Worm (Caenorhabditis elegans) whole organism, L1 larva: ENCODE measurements around the gene srbc-1.

ENCODE experiments used
- C04F5.9 ChIP-seq: sonication (generic microtip); optimal IDR thresholded peaks from 2 replicates; lab custom pipeline; 2016; ENCODE audit warnings: missing genetic modification characterization, missing compliant biosample characterization
- C16A3.4 ChIP-seq: fragments of 150-350 bp; optimal IDR thresholded peaks from 2 replicates; lab custom pipeline; 2014; ENCODE audit warnings: missing biosample characterization, missing genetic modification characterization
- F16B12.6 ChIP-seq: fragments of 150-350 bp; optimal IDR thresholded peaks from 2 replicates; lab custom pipeline; 2014; ENCODE audit warnings: missing biosample characterization, missing genetic modification characterization
- Y116A8C.19 ChIP-seq: sonication (generic microtip); optimal IDR thresholded peaks from 2 replicates; lab custom pipeline; 2016; ENCODE audit warnings: missing compliant biosample characterization, missing genetic modification characterization, borderline replicate concordance
- aly-2 ChIP-seq: fragments of 150-350 bp; optimal IDR thresholded peaks from 2 replicates; lab custom pipeline; 2014; ENCODE audit warnings: missing biosample characterization, missing genetic modification characterization
- ama-1 ChIP-seq: fragments of 150-350 bp; optimal IDR thresholded peaks from 2 replicates; lab custom pipeline; 2014
- ceh-82 ChIP-seq, 3 experiments: fragments of 150-350 bp in 1 of 3; sonication (generic microtip) in 2 of 3; optimal IDR thresholded peaks; 2 replicates each; lab custom pipeline; 2014 to 2017; ENCODE audit warnings: missing biosample characterization in 3 of 3, missing genetic modification characterization in 3 of 3
- ceh-90 ChIP-seq: sonication (generic microtip); optimal IDR thresholded peaks from 2 replicates; lab custom pipeline; 2016; ENCODE audit warnings: missing genetic modification characterization, missing compliant biosample characterization
- dpl-1 ChIP-seq, 3 experiments: fragments of 150-350 bp in 2 of 3; sonication (generic microtip) in 1 of 3; optimal IDR thresholded peaks; 2 replicates each; lab custom pipeline; 2014 to 2017; ENCODE audit warnings: missing biosample characterization in 3 of 3, missing genetic modification characterization in 3 of 3, missing genetic modification reagents in 3 of 3
- efl-1 ChIP-seq, 4 experiments: fragments of 150-350 bp; optimal IDR thresholded peaks in 3 of 4; peaks in 1 of 4; 1 replicate in 1 of 4; 2 replicates in 3 of 4; lab custom pipeline; 2014; ENCODE audit warnings: missing biosample characterization in 2 of 4, missing genetic modification characterization in 2 of 4, missing genetic modification reagents in 2 of 4
- efl-3 ChIP-seq: fragments of 200-800 bp; sonication (Bioruptor generic); optimal IDR thresholded peaks from 2 replicates; lab custom pipeline; 2018; ENCODE audit warnings: mild to moderate bottlenecking, missing genetic modification characterization, missing compliant biosample characterization
- egl-13 ChIP-seq: sonication (generic microtip); optimal IDR thresholded peaks from 2 replicates; lab custom pipeline; 2016; ENCODE audit warnings: missing genotype, missing genetic modification reagents, missing genetic modification characterization, missing compliant biosample characterization
- fkh-4 ChIP-seq: sonication (generic microtip); optimal IDR thresholded peaks from 2 replicates; lab custom pipeline; 2016; ENCODE audit warnings: missing compliant biosample characterization, missing genetic modification characterization, borderline replicate concordance
- fkh-8 ChIP-seq: sonication (generic microtip); optimal IDR thresholded peaks from 2 replicates; lab custom pipeline; 2016; ENCODE audit warnings: mild to moderate bottlenecking, missing genetic modification characterization, missing compliant biosample characterization
- fos-1 ChIP-seq: fragments of 150-350 bp; optimal IDR thresholded peaks from 2 replicates; lab custom pipeline; 2014; ENCODE audit warnings: missing biosample characterization, missing genetic modification characterization
- jun-1 ChIP-seq: fragments of 150-350 bp; optimal IDR thresholded peaks from 2 replicates; lab custom pipeline; 2014; ENCODE audit warnings: missing biosample characterization, missing genetic modification reagents, missing genetic modification characterization
- lin-13 ChIP-seq: fragments of 150-350 bp; optimal IDR thresholded peaks from 2 replicates; lab custom pipeline; 2014; ENCODE audit warnings: missing biosample characterization, missing genetic modification reagents, missing genetic modification characterization
- lin-14 ChIP-seq: fragments of 200-800 bp; sonication (Bioruptor generic); optimal IDR thresholded peaks from 2 replicates; lab custom pipeline; 2018; ENCODE audit warnings: mild to moderate bottlenecking, missing genetic modification characterization, moderate library complexity, missing compliant biosample characterization
- lin-15B ChIP-seq: fragments of 150-350 bp; sonication (generic microtip); optimal IDR thresholded peaks from 3 replicates; lab custom pipeline; 2014; ENCODE audit warnings: missing biosample characterization, missing genetic modification characterization
- lin-35 ChIP-seq, 2 experiments: fragments of 150-350 bp; optimal IDR thresholded peaks; 2 replicates each; lab custom pipeline; 2014; ENCODE audit warnings: missing biosample characterization in 2 of 2, missing genetic modification characterization in 2 of 2, missing genetic modification reagents in 2 of 2
- lin-39 ChIP-seq: fragments of 150-350 bp; optimal IDR thresholded peaks from 2 replicates; lab custom pipeline; 2014; ENCODE audit warnings: missing biosample characterization, missing genetic modification reagents, missing genetic modification characterization
- lsy-2 ChIP-seq, 2 experiments: fragments of 150-350 bp; optimal IDR thresholded peaks; 2 replicates each; lab custom pipeline; 2014; ENCODE audit warnings: missing biosample characterization in 2 of 2, missing genetic modification characterization in 2 of 2
- mab-9 ChIP-seq: fragments of 200-800 bp; sonication (Bioruptor generic); IDR thresholded peaks from 2 replicates; pipeline ENCODE4 v1.3.6; 2022; ENCODE audit warnings: missing genetic modification reagents, missing genetic modification characterization, missing compliant biosample characterization
- mdl-1 ChIP-seq, 2 experiments: fragments of 150-350 bp; optimal IDR thresholded peaks; 2 replicates each; lab custom pipeline; 2014 to 2017; ENCODE audit warnings: missing biosample characterization in 2 of 2, missing genetic modification characterization in 2 of 2, inconsistent platforms in 1 of 2
- mep-1 ChIP-seq: fragments of 150-350 bp; optimal IDR thresholded peaks from 2 replicates; lab custom pipeline; 2014; ENCODE audit warnings: missing biosample characterization, missing genetic modification characterization
- nhr-11 ChIP-seq: fragments of 150-350 bp; optimal IDR thresholded peaks from 2 replicates; lab custom pipeline; 2014; ENCODE audit warnings: missing biosample characterization, missing genetic modification characterization
- nhr-19 ChIP-seq: fragments of 200-800 bp; sonication (Bioruptor generic); conservative IDR thresholded peaks from 2 replicates; pipeline ENCODE4 v1.3.6; 2022; ENCODE audit warnings: missing genetic modification characterization, missing compliant biosample characterization
- nhr-20 ChIP-seq: sonication (generic microtip); optimal IDR thresholded peaks from 2 replicates; lab custom pipeline; 2016; ENCODE audit warnings: mild to moderate bottlenecking, missing genetic modification characterization, missing compliant biosample characterization
- nhr-47 ChIP-seq: sonication (generic microtip); optimal IDR thresholded peaks from 2 replicates; lab custom pipeline; 2016; ENCODE audit warnings: mild to moderate bottlenecking, missing genetic modification characterization, moderate library complexity, missing compliant biosample characterization
- nhr-71 ChIP-seq: sonication (generic microtip); optimal IDR thresholded peaks from 2 replicates; lab custom pipeline; 2016; ENCODE audit warnings: mild to moderate bottlenecking, missing genetic modification characterization, moderate library complexity, missing compliant biosample characterization
- nhr-77 ChIP-seq: fragments of 150-350 bp; optimal IDR thresholded peaks from 2 replicates; lab custom pipeline; 2014; ENCODE audit warnings: missing biosample characterization, missing genetic modification characterization
- nhr-84 ChIP-seq: sonication (generic microtip); optimal IDR thresholded peaks from 2 replicates; lab custom pipeline; 2017; ENCODE audit warnings: missing biosample characterization, missing genetic modification characterization
- nhr-85 ChIP-seq: sonication (generic microtip); peaks from one replicate; lab custom pipeline; 2016; ENCODE audit warnings: missing genetic modification characterization, inconsistent platforms, missing compliant biosample characterization
- rnt-1 ChIP-seq: sonication (generic microtip); optimal IDR thresholded peaks from 2 replicates; lab custom pipeline; 2016; ENCODE audit warnings: mild to moderate bottlenecking, missing genetic modification characterization, moderate library complexity, missing compliant biosample characterization
- snu-23 ChIP-seq: sonication (generic microtip); optimal IDR thresholded peaks from 2 replicates; lab custom pipeline; 2016; ENCODE audit warnings: missing genetic modification characterization, missing compliant biosample characterization
- sptf-1 ChIP-seq: fragments of 150-350 bp; optimal IDR thresholded peaks from 2 replicates; lab custom pipeline; 2014; ENCODE audit warnings: missing biosample characterization, missing genetic modification characterization
- swsn-7 ChIP-seq: sonication (generic microtip); optimal IDR thresholded peaks from 2 replicates; lab custom pipeline; 2016; ENCODE audit warnings: missing genetic modification characterization, missing compliant biosample characterization
- unc-62 ChIP-seq: fragments of 150-350 bp; optimal IDR thresholded peaks from 2 replicates; lab custom pipeline; 2014; ENCODE audit warnings: missing biosample characterization, missing genetic modification reagents, missing genetic modification characterization
- ztf-11 ChIP-seq, 2 experiments: sonication (generic microtip); optimal IDR thresholded peaks; 2 replicates each; lab custom pipeline; 2016 to 2017; ENCODE audit warnings: missing genetic modification characterization in 2 of 2, missing biosample characterization in 1 of 2, missing compliant biosample characterization in 1 of 2

Gene srbc-1

ce11 chrV:3301898-3302297, at the start of gene srbc-1:
TSS of gene srbc-1 (minus strand) at chrV:3301998.
- TF ChIP-seq nhr-77 (tag; lab: Kevin White, UChicago), result no peak
- no peak for TF ChIP-seq ama-1
- no peak for TF ChIP-seq aly-2 (tag; lab: Kevin White, UChicago)
- no peak for TF ChIP-seq nhr-47
- TF ChIP-seq ztf-11 (tag; optimal IDR thresholded peaks at IDR 0.05; lab: Kevin White, UChicago), result no peak
- no peak for TF ChIP-seq jun-1 (tag; lab: Kevin White, UChicago)
- TF ChIP-seq nhr-84 (tag; lab: Kevin White, UChicago), result no peak
- TF ChIP-seq dpl-1 (GFP tag; optimal IDR thresholded peaks at IDR 0.05; lab: Kevin White, UChicago), result no peak
- no peak for TF ChIP-seq Y116A8C.19 (tag; lab: Kevin White, UChicago)
- no peak for TF ChIP-seq mdl-1 (tag; optimal IDR thresholded peaks at IDR 0.05; lab: Kevin White, UChicago)
- TF ChIP-seq nhr-71 (tag; lab: Kevin White, UChicago), result no peak
- no peak for TF ChIP-seq egl-13 (tag; lab: Kevin White, UChicago)
- no peak for TF ChIP-seq nhr-11 (tag; lab: Kevin White, UChicago)
- no peak for TF ChIP-seq mab-9
- no peak for TF ChIP-seq C04F5.9
- TF ChIP-seq efl-3 (GFP tag; lab: Kevin White, UChicago), result no peak
- TF ChIP-seq lin-39 (tag; lab: Kevin White, UChicago), result no peak
- TF ChIP-seq F16B12.6 (tag; lab: Kevin White, UChicago), result no peak
- TF ChIP-seq fkh-4 (tag; lab: Kevin White, UChicago), result no peak
- TF ChIP-seq lin-15B (tag; lab: Kevin White, UChicago), result no peak

- TF ChIP-seq fos-1 (tag; lab: Kevin White, UChicago) (no peak), unc-62 (GFP tag; lab: Kevin White, UChicago) (no peak)
These were observed 49.5 kb upstream of the srbc-1 start, which contains the start of gene str-63 for ce11 chrV:3351266-3351665. TSS of gene str-63 (plus strand) at chrV:3351566.

ce11 chrV:3349877-3350276, 48.1 kb upstream of the srbc-1 start, which contains the start of gene C17B7.15:
TSS of gene C17B7.15 (plus strand) at chrV:3350177.
- TF ChIP-seq fos-1 (tag; lab: Kevin White, UChicago) (no peak), lin-14 (GFP tag; lab: Kevin White, UChicago) (peak; percentile 12), nhr-20 (tag; lab: Kevin White, UChicago) (no peak), mab-9 (no peak)
- TF ChIP-seq, all 84 proteins: peak for 1

ce11 chrV:3347486-3347885, 45.7 kb upstream of the srbc-1 start:
- TF ChIP-seq fkh-8 (tag; lab: Kevin White, UChicago), result no peak
- TF ChIP-seq nhr-71 (tag; lab: Kevin White, UChicago), result peak; percentile 43
- TF ChIP-seq nhr-19 (GFP tag; lab: Robert Waterston, UW), result peak; percentile 22; the same call in 1 of the 2 replicates
- no peak for TF ChIP-seq ceh-82 (tag; optimal IDR thresholded peaks at IDR 0.05; lab: Kevin White, UChicago)
- TF ChIP-seq rnt-1, result peak; percentile 57
- peak; percentile 12 for TF ChIP-seq nhr-20 (tag; lab: Kevin White, UChicago)
- TF ChIP-seq lin-14 (GFP tag; lab: Kevin White, UChicago), result peak; percentile 49
- TF ChIP-seq, all 84 proteins: peak for 5

- peak; percentile 79 for TF ChIP-seq F16B12.6 (tag; lab: Kevin White, UChicago)
- TF ChIP-seq C16A3.4 (tag; lab: Kevin White, UChicago), result no peak
- TF ChIP-seq lin-14 (GFP tag; lab: Kevin White, UChicago), result peak; percentile 34
- peak; percentile 19 for TF ChIP-seq snu-23 (GFP tag; lab: Kevin White, UChicago)
- TF ChIP-seq lsy-2 (tag; optimal IDR thresholded peaks at IDR 0.05; lab: Kevin White, UChicago), result peak in 1 of 2 experiments; percentile 2
- TF ChIP-seq nhr-20 (tag; lab: Kevin White, UChicago), result peak; percentile 35
- peak in 2 of 3 experiments; percentile 28 to 47 for TF ChIP-seq dpl-1 (GFP tag; optimal IDR thresholded peaks at IDR 0.05; lab: Kevin White, UChicago)
- TF ChIP-seq nhr-85, result peak; percentile 60
- peak; percentile 14 for TF ChIP-seq nhr-47
- TF ChIP-seq nhr-71 (tag; lab: Kevin White, UChicago), result peak; percentile 19
- peak in 1 of 2 experiments; percentile 20 for TF ChIP-seq lin-35 (GFP tag; optimal IDR thresholded peaks at IDR 0.05; lab: Kevin White, UChicago)
- peak; percentile 9 to 39 for TF ChIP-seq efl-1 (optimal IDR thresholded peaks at IDR 0.05; lab: Kevin White, UChicago)
- TF ChIP-seq efl-1 (GFP tag; optimal IDR thresholded peaks at IDR 0.05 in 1 of 2; lab: Kevin White, UChicago), result peak; percentile 36 to 85
- peak; percentile 3 for TF ChIP-seq swsn-7 (tag; lab: Kevin White, UChicago)
- peak; percentile 23 for TF ChIP-seq mep-1 (tag; lab: Kevin White, UChicago)
- no peak for TF ChIP-seq lin-13 (GFP tag; lab: Kevin White, UChicago)
- no peak for TF ChIP-seq sptf-1 (tag; lab: Kevin White, UChicago)
- TF ChIP-seq ceh-90 (tag; lab: Kevin White, UChicago), result no peak
These were observed 44.7 kb upstream of the srbc-1 start, which contains the start of gene fbxa-65 for ce11 chrV:3346434-3347019. TSS of gene fbxa-65 (minus strand) at chrV:3346484.
